Fruit fly (Drosophila melanogaster) whole organism, embryonic: ENCODE data around the gene CG15012.

ENCODE experiments used
- Atf-2 ChIP-seq: fragments of 200-800 bp; sonication (Bioruptor generic); optimal IDR thresholded peaks from 2 replicates; lab custom pipeline; 2016; ENCODE audit warnings: missing biosample characterization, missing genetic modification characterization
- Bteb2 ChIP-seq: fragments of 200-800 bp; sonication (Bioruptor generic); optimal IDR thresholded peaks from 2 replicates; lab custom pipeline; 2016; ENCODE audit warnings: missing biosample characterization, missing genetic modification characterization
- CG10543 ChIP-seq: fragments of 200-800 bp; sonication (Bioruptor generic); optimal IDR thresholded peaks from 3 replicates; lab custom pipeline; 2017; ENCODE audit warnings: missing biosample characterization, mild to moderate bottlenecking, missing genetic modification characterization, moderate library complexity
- CG14441 ChIP-seq: fragments of 200-800 bp; sonication (Bioruptor generic); IDR thresholded peaks from 2 replicates; pipeline ENCODE4 v1.3.6; 2022; ENCODE audit warnings: missing biosample characterization, missing genetic modification characterization
- CG16863 ChIP-seq: fragments of 200-800 bp; sonication (Bioruptor generic); optimal IDR thresholded peaks from 3 replicates; lab custom pipeline; 2016; ENCODE audit warnings: missing biosample characterization, missing genetic modification characterization
- CG18011 ChIP-seq: fragments of 200-800 bp; sonication (Bioruptor generic); optimal IDR thresholded peaks from 2 replicates; lab custom pipeline; 2017; ENCODE audit warnings: missing biosample characterization, missing genetic modification characterization, mild to moderate bottlenecking, moderate library complexity, missing genotype
- CG18599 ChIP-seq: fragments of 200-800 bp; sonication (Bioruptor generic); optimal IDR thresholded peaks from 3 replicates; lab custom pipeline; 2017; ENCODE audit warnings: missing biosample characterization, missing genetic modification characterization, mild to moderate bottlenecking, moderate library complexity, missing genetic modification reagents
- CG2120 ChIP-seq: fragments of 200-800 bp; sonication (Bioruptor generic); optimal IDR thresholded peaks from 3 replicates; lab custom pipeline; 2016; ENCODE audit warnings: missing biosample characterization, missing genetic modification characterization
- CG2712 ChIP-seq: fragments of 200-800 bp; optimal IDR thresholded peaks from 3 replicates; lab custom pipeline; 2019; ENCODE audit warnings: missing biosample characterization, mild to moderate bottlenecking, missing genetic modification characterization, moderate library complexity
- CG32767 ChIP-seq: fragments of 200-800 bp; sonication (Bioruptor generic); IDR thresholded peaks from 2 replicates; pipeline ENCODE4 v1.3.6; 2022; ENCODE audit warnings: missing biosample characterization, missing genetic modification characterization
- CG3281 ChIP-seq: fragments of 200-800 bp; sonication (Bioruptor generic); optimal IDR thresholded peaks from 3 replicates; lab custom pipeline; 2017; ENCODE audit warnings: missing biosample characterization, mild to moderate bottlenecking, missing genetic modification characterization
- CG4707 ChIP-seq: fragments of 200-800 bp; sonication (Bioruptor generic); optimal IDR thresholded peaks from 2 replicates; lab custom pipeline; 2018; ENCODE audit warnings: missing biosample characterization, mild to moderate bottlenecking, missing genetic modification characterization, moderate library complexity
- CG5180 ChIP-seq: fragments of 200-800 bp; sonication (Bioruptor generic); optimal IDR thresholded peaks from 3 replicates; lab custom pipeline; 2017; ENCODE audit warnings: missing biosample characterization, missing genetic modification characterization, mild to moderate bottlenecking, moderate library complexity, missing genetic modification reagents
- CG5245 ChIP-seq: fragments of 200-800 bp; sonication (Bioruptor generic); optimal IDR thresholded peaks from 3 replicates; lab custom pipeline; 2016; ENCODE audit warnings: missing biosample characterization, missing genetic modification characterization
- CG8281 ChIP-seq: fragments of 200-800 bp; sonication (Bioruptor generic); optimal IDR thresholded peaks from 2 replicates; lab custom pipeline; 2018; ENCODE audit warnings: missing biosample characterization, mild to moderate bottlenecking, missing genetic modification characterization, moderate library complexity
- CG8388 ChIP-seq: fragments of 200-800 bp; sonication (Bioruptor generic); optimal IDR thresholded peaks from 2 replicates; lab custom pipeline; 2019; ENCODE audit warnings: missing biosample characterization, mild to moderate bottlenecking, missing genetic modification characterization, moderate library complexity
- CG9437 ChIP-seq: fragments of 200-800 bp; sonication (Bioruptor generic); optimal IDR thresholded peaks from 2 replicates; lab custom pipeline; 2018; ENCODE audit warnings: missing biosample characterization, mild to moderate bottlenecking, missing genetic modification characterization
- CTCF ChIP-seq: fragments of 200-800 bp; sonication (Bioruptor generic); optimal IDR thresholded peaks from 2 replicates; lab custom pipeline; 2017; ENCODE audit warnings: missing biosample characterization, mild to moderate bottlenecking, missing genetic modification characterization, moderate library complexity
- Camta ChIP-seq: fragments of 200-800 bp; sonication (Bioruptor generic); optimal IDR thresholded peaks from 2 replicates; lab custom pipeline; 2016; ENCODE audit warnings: missing biosample characterization, missing genetic modification characterization
- D ChIP-seq, 2 experiments: fragments of 200-800 bp in 1 of 2; fragments of >200 bp in 1 of 2; sonication (Bioruptor generic) in 1 of 2; optimal IDR thresholded peaks; 2 replicates in 1 of 2; 3 replicates in 1 of 2; lab custom pipeline; 2017; ENCODE audit warnings: mild to moderate bottlenecking in 1 of 2, missing biosample characterization in 1 of 2, missing genetic modification characterization in 1 of 2, missing genetic modification reagents in 1 of 2
- E2f1 ChIP-seq: fragments of 200-800 bp; sonication (Bioruptor generic); IDR thresholded peaks from 2 replicates; pipeline ENCODE4 v1.3.6; 2022; ENCODE audit warnings: missing biosample characterization, missing genetic modification characterization
- Ets65A ChIP-seq: fragments of 200-800 bp; sonication (Bioruptor generic); peaks from one replicate; lab custom pipeline; 2016; ENCODE audit warnings: missing biosample characterization, missing genetic modification characterization
- HLHmδ ChIP-seq: fragments of 200-800 bp; sonication (Bioruptor generic); optimal IDR thresholded peaks from 2 replicates; lab custom pipeline; 2018; ENCODE audit warnings: missing biosample characterization, mild to moderate bottlenecking, missing genetic modification characterization, moderate library complexity
- Hsf ChIP-seq: fragments of 200-800 bp; sonication (Bioruptor generic); optimal IDR thresholded peaks from 3 replicates; lab custom pipeline; 2016; ENCODE audit warnings: missing biosample characterization, missing genetic modification characterization
- MESR4 ChIP-seq: fragments of 200-800 bp; sonication (Bioruptor generic); optimal IDR thresholded peaks from 2 replicates; lab custom pipeline; 2018; ENCODE audit warnings: missing biosample characterization, mild to moderate bottlenecking, missing genetic modification characterization, moderate library complexity
- Max ChIP-seq: fragments of 200-800 bp; sonication (Bioruptor generic); optimal IDR thresholded peaks from 2 replicates; lab custom pipeline; 2016; ENCODE audit warnings: missing biosample characterization, mild to moderate bottlenecking, missing genetic modification characterization
- Meics ChIP-seq: fragments of 200-800 bp; sonication (Bioruptor generic); optimal IDR thresholded peaks from 2 replicates; lab custom pipeline; 2017; ENCODE audit warnings: missing biosample characterization, mild to moderate bottlenecking, missing genetic modification characterization
- NK7.1 ChIP-seq: fragments of 200-800 bp; sonication (Bioruptor generic); optimal IDR thresholded peaks from 3 replicates; lab custom pipeline; 2016; ENCODE audit warnings: missing biosample characterization, missing genetic modification characterization
- Opbp ChIP-seq: fragments of 200-800 bp; sonication (Bioruptor generic); IDR thresholded peaks from 3 replicates; pipeline ENCODE4 v1.3.6; 2022; ENCODE audit warnings: missing biosample characterization, missing genetic modification characterization; ENCODE audit not compliant: partially characterized antibody
- Ravus ChIP-seq: fragments of 200-800 bp; sonication (Bioruptor generic); IDR thresholded peaks from 2 replicates; pipeline ENCODE4 v1.3.6; 2022; ENCODE audit warnings: missing biosample characterization, missing genetic modification characterization
- ac ChIP-seq: fragments of 200-800 bp; sonication (Bioruptor generic); optimal IDR thresholded peaks from 3 replicates; lab custom pipeline; 2017; ENCODE audit warnings: missing biosample characterization, mild to moderate bottlenecking, missing genetic modification characterization
- amos ChIP-seq: fragments of 200-800 bp; sonication (Bioruptor generic); IDR thresholded peaks from 2 replicates; pipeline ENCODE4 v1.3.6; 2022; ENCODE audit warnings: missing biosample characterization, missing genetic modification characterization; ENCODE audit not compliant: partially characterized antibody
- ase ChIP-seq: fragments of 200-800 bp; sonication (Bioruptor generic); IDR thresholded peaks from 3 replicates; pipeline ENCODE4 v1.3.6; 2022; ENCODE audit warnings: missing biosample characterization, missing genetic modification characterization
- bowl ChIP-seq: fragments of 200-800 bp; sonication (Bioruptor generic); IDR thresholded peaks from 2 replicates; pipeline ENCODE4 v1.3.6; 2022; ENCODE audit warnings: missing biosample characterization, missing genetic modification characterization
- btn ChIP-seq: fragments of 200-800 bp; sonication (Bioruptor generic); optimal IDR thresholded peaks from 2 replicates; lab custom pipeline; 2016; ENCODE audit warnings: missing biosample characterization, missing genetic modification characterization
- disco-r ChIP-seq: fragments of 200-800 bp; sonication (Bioruptor generic); optimal IDR thresholded peaks from 2 replicates; lab custom pipeline; 2016; ENCODE audit warnings: missing biosample characterization, missing genetic modification characterization
- exex ChIP-seq: fragments of 200-800 bp; sonication (Bioruptor generic); optimal IDR thresholded peaks from 4 replicates; lab custom pipeline; 2018; ENCODE audit warnings: missing biosample characterization, mild to moderate bottlenecking, missing genetic modification characterization, moderate library complexity
- fd3F ChIP-seq: fragments of 200-800 bp; sonication (Bioruptor generic); optimal IDR thresholded peaks from 2 replicates; lab custom pipeline; 2018; ENCODE audit warnings: missing biosample characterization, mild to moderate bottlenecking, missing genetic modification characterization, moderate library complexity
- gcm ChIP-seq: fragments of 200-800 bp; sonication (Bioruptor generic); optimal IDR thresholded peaks from 2 replicates; lab custom pipeline; 2019; ENCODE audit warnings: missing biosample characterization, mild to moderate bottlenecking, missing genetic modification characterization, moderate library complexity
- gcm2 ChIP-seq: fragments of 200-800 bp; sonication (Bioruptor generic); optimal IDR thresholded peaks from 2 replicates; lab custom pipeline; 2016; ENCODE audit warnings: missing biosample characterization, missing genetic modification characterization
- gem ChIP-seq: fragments of 200-800 bp; sonication (Bioruptor generic); optimal IDR thresholded peaks from 2 replicates; lab custom pipeline; 2019; ENCODE audit warnings: missing biosample characterization, mild to moderate bottlenecking, missing genetic modification characterization, moderate library complexity
- gro ChIP-seq: fragments of 200-800 bp; sonication (Bioruptor generic); optimal IDR thresholded peaks from 2 replicates; lab custom pipeline; 2016; ENCODE audit warnings: missing biosample characterization, missing genetic modification characterization
- lov ChIP-seq, 2 experiments: fragments of 200-800 bp in 1 of 2; fragments of >200 bp in 1 of 2; sonication (Bioruptor generic) in 1 of 2; IDR thresholded peaks in 1 of 2; optimal IDR thresholded peaks in 1 of 2; 2 replicates in 1 of 2; 3 replicates in 1 of 2; pipeline versions ENCODE4 v1.3.6 to Lab custom; 2017 to 2022; ENCODE audit warnings: missing biosample characterization in 1 of 2, missing genetic modification characterization in 1 of 2
- mam ChIP-seq: fragments of 200-800 bp; sonication (Bioruptor generic); optimal IDR thresholded peaks from 3 replicates; lab custom pipeline; 2016; ENCODE audit warnings: missing biosample characterization, missing genetic modification characterization
- org-1 ChIP-seq: fragments of 200-800 bp; sonication (Bioruptor generic); optimal IDR thresholded peaks from 2 replicates; lab custom pipeline; 2017; ENCODE audit warnings: missing biosample characterization, missing genetic modification characterization
- pros ChIP-seq: fragments of 200-800 bp; sonication (Bioruptor generic); optimal IDR thresholded peaks from 3 replicates; lab custom pipeline; 2019; ENCODE audit warnings: missing biosample characterization, mild to moderate bottlenecking, missing genetic modification characterization, moderate library complexity
- sens ChIP-seq: fragments of 200-800 bp; sonication (Bioruptor generic); peaks from one replicate; lab custom pipeline; 2016; ENCODE audit warnings: missing biosample characterization, missing genetic modification characterization
- sna ChIP-seq: fragments of 200-800 bp; sonication (Bioruptor generic); IDR thresholded peaks from 2 replicates; pipeline ENCODE4 v1.3.6; 2022; ENCODE audit warnings: missing biosample characterization, missing genetic modification characterization; ENCODE audit not compliant: partially characterized antibody
- tna ChIP-seq: fragments of 200-800 bp; sonication (Bioruptor generic); IDR thresholded peaks from 2 replicates; pipeline ENCODE4 v1.3.6; 2022; ENCODE audit warnings: missing biosample characterization, missing genetic modification characterization; ENCODE audit not compliant: partially characterized antibody
- trh ChIP-seq: fragments of 200-800 bp; sonication (Bioruptor generic); optimal IDR thresholded peaks from 2 replicates; lab custom pipeline; 2016; ENCODE audit warnings: missing biosample characterization, missing genetic modification characterization
- zfh1 ChIP-seq: fragments of 200-800 bp; sonication (Bioruptor generic); IDR thresholded peaks from 3 replicates; pipeline ENCODE4 v1.3.6; 2022; ENCODE audit warnings: missing biosample characterization, missing genetic modification characterization

The CG15012 gene

DNA sequence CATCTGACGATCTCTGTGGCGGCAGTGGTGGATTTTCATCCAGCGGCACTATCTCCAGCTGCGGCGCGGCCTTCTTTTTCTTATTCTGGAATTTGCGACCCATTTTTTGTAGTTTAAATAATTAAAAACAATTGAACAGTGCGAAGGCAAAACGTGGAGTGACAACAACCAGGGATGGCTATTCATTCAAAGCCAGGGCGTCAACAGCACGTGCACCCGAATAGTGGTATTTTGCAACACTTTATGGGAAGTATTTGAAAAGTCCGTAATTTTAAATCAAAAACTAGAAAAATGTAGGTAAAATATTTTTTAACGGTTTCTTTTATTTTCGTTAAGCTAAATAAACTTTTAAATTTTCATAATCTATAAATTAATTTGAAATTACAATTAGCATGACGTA is 9.4 kb downstream of the CG15012 start, which contains the start of gene CG11583 (continued):
- TF ChIP-seq bowl (GFP tag; lab: Robert Waterston, UW): no peak
- TF ChIP-seq sens (GFP tag; lab: Kevin White, UChicago): peak; percentile 93
- TF ChIP-seq zfh1: no peak
- no peak for TF ChIP-seq HLHmδ
- TF ChIP-seq ac (GFP tag; lab: Kevin White, UChicago): no peak
- no peak for TF ChIP-seq sna (GFP tag; lab: Robert Waterston, UW)
- no peak for TF ChIP-seq lov (optimal IDR thresholded peaks at IDR 0.05; lab: Kevin White, UChicago)
- no peak for TF ChIP-seq lov (GFP tag; IDR thresholded peaks at IDR 0.05; lab: Robert Waterston, UW)
- TF ChIP-seq CG3281: peak; percentile 86
- no peak for TF ChIP-seq ase (GFP tag; lab: Robert Waterston, UW)
- peak; percentile 69 for TF ChIP-seq mam (GFP tag; lab: Kevin White, UChicago)
- TF ChIP-seq Ravus (GFP tag; lab: Robert Waterston, UW): no peak
- peak; percentile 15 for TF ChIP-seq CG5245 (GFP tag; lab: Kevin White, UChicago)
- no peak for TF ChIP-seq exex
- no peak for TF ChIP-seq trh (GFP tag; lab: Kevin White, UChicago)
- peak; percentile 43 for TF ChIP-seq CG2712 (tag; lab: Kevin White, UChicago)
- TF ChIP-seq Opbp: 0 out of 3 replicates have a peak, but pooled peaks have one; percentile 14
- peak; percentile 36 for TF ChIP-seq CTCF (GFP tag; lab: Kevin White, UChicago)
- peak; percentile 18 for TF ChIP-seq Hsf (GFP tag; lab: Kevin White, UChicago)
- TF ChIP-seq gro (GFP tag; lab: Kevin White, UChicago): peak; percentile 73
- no peak for TF ChIP-seq CG8281 (tag; lab: Kevin White, UChicago)
- no peak for TF ChIP-seq btn (GFP tag; lab: Kevin White, UChicago)
- no peak for TF ChIP-seq fd3F (GFP tag; lab: Kevin White, UChicago)
- no peak for TF ChIP-seq CG5180
- no peak for TF ChIP-seq gem
- no peak for TF ChIP-seq CG10543 (GFP tag; lab: Kevin White, UChicago)
- no peak for TF ChIP-seq NK7.1 (GFP tag; lab: Kevin White, UChicago)
- no peak for TF ChIP-seq CG32767 (GFP tag; lab: Robert Waterston, UW)
- peak; percentile 8 for TF ChIP-seq Bteb2 (GFP tag; lab: Kevin White, UChicago)
- no peak for TF ChIP-seq gcm2 (GFP tag; lab: Kevin White, UChicago)
- no peak for TF ChIP-seq Meics (GFP tag; lab: Kevin White, UChicago)
- TF ChIP-seq MESR4 (GFP tag; lab: Kevin White, UChicago): peak; percentile 83
- TF ChIP-seq disco-r (GFP tag; lab: Kevin White, UChicago): no peak
- no peak for TF ChIP-seq org-1 (GFP tag; lab: Kevin White, UChicago)
- TF ChIP-seq Camta: no peak
- TF ChIP-seq CG8388 (GFP tag; lab: Kevin White, UChicago): no peak
- TF ChIP-seq tna: no peak
- TF ChIP-seq Ets65A (GFP tag; lab: Kevin White, UChicago): peak; percentile 70
- no peak for TF ChIP-seq Atf-2
- TF ChIP-seq amos (GFP tag; lab: Robert Waterston, UW): peak; percentile 14; the same call in 1 of the 2 replicates
- TF ChIP-seq CG18599 (GFP tag; lab: Kevin White, UChicago): no peak
- TF ChIP-seq CG16863 (GFP tag; lab: Kevin White, UChicago): no peak
- no peak for TF ChIP-seq CG9437 (GFP tag; lab: Kevin White, UChicago)
- no peak for TF ChIP-seq gcm
- TF ChIP-seq CG2120: peak; percentile 73
- TF ChIP-seq pros (GFP tag; lab: Kevin White, UChicago): no peak
- TF ChIP-seq CG18011 (GFP tag; lab: Kevin White, UChicago): no peak
- TF ChIP-seq D (optimal IDR thresholded peaks at IDR 0.05; lab: Kevin White, UChicago): no peak
- no peak for TF ChIP-seq D (GFP tag; optimal IDR thresholded peaks at IDR 0.05; lab: Kevin White, UChicago)
- TF ChIP-seq E2f1 (GFP tag; lab: Robert Waterston, UW): no peak
- TF ChIP-seq CG4707: no peak
- peak; percentile 98 for TF ChIP-seq Max (GFP tag; lab: Kevin White, UChicago)
- no peak for TF ChIP-seq CG14441
